Worm (Caenorhabditis elegans) whole organism, L4 larva: ENCODE results near the gene B0334.13.

Experiments
- F10B5.3 ChIP-seq: sonication (generic microtip); optimal IDR thresholded peaks from 2 replicates; lab custom pipeline; 2016; ENCODE audit warnings: mild to moderate bottlenecking, missing genetic modification characterization, missing compliant biosample characterization
- F37D6.2 ChIP-seq: sonication (generic microtip); optimal IDR thresholded peaks from 2 replicates; lab custom pipeline; 2016; ENCODE audit warnings: mild to moderate bottlenecking, missing genetic modification characterization, missing compliant biosample characterization
- F44E2.7 ChIP-seq: fragments of 200-800 bp; sonication (Bioruptor generic); IDR thresholded peaks from 2 replicates; pipeline ENCODE4 v2.1.2; 2022; ENCODE audit warnings: missing genetic modification characterization, missing compliant biosample characterization
- F49E8.2 ChIP-seq: sonication (generic microtip); optimal IDR thresholded peaks from 2 replicates; lab custom pipeline; 2016; ENCODE audit warnings: missing compliant biosample characterization, mild to moderate bottlenecking, missing genetic modification characterization, borderline replicate concordance
- Y105C5A.15 ChIP-seq: fragments of 200-800 bp; sonication (Bioruptor generic); IDR thresholded peaks from 2 replicates; pipeline ENCODE4 v1.3.6; 2022; ENCODE audit warnings: missing genetic modification characterization, missing compliant biosample characterization
- Y5F2A.4 ChIP-seq: fragments of 200-800 bp; sonication (Bioruptor generic); optimal IDR thresholded peaks from 2 replicates; lab custom pipeline; 2018; ENCODE audit warnings: mild to moderate bottlenecking, missing genetic modification characterization, missing compliant biosample characterization
- ZK546.5 ChIP-seq, 2 experiments: sonication (generic microtip); optimal IDR thresholded peaks; 2 replicates each; lab custom pipeline; 2017; ENCODE audit warnings: missing biosample characterization in 2 of 2, missing genetic modification characterization in 2 of 2
- aha-1 ChIP-seq: fragments of 150-350 bp; peaks from one replicate; lab custom pipeline; 2014; ENCODE audit warnings: missing biosample characterization, missing genetic modification characterization
- aly-2 ChIP-seq: sonication (generic microtip); optimal IDR thresholded peaks from 2 replicates; lab custom pipeline; 2018; ENCODE audit warnings: missing biosample characterization, missing genetic modification characterization
- arid-1 ChIP-seq: fragments of 200-800 bp; sonication (Bioruptor generic); conservative IDR thresholded peaks from 2 replicates; pipeline ENCODE4 v1.3.6; 2022; ENCODE audit warnings: missing genetic modification reagents, missing genetic modification characterization, missing compliant biosample characterization
- attf-4 ChIP-seq: sonication (generic microtip); optimal IDR thresholded peaks from 3 replicates; lab custom pipeline; 2017; ENCODE audit warnings: missing biosample characterization, missing genetic modification characterization
- ceh-28 ChIP-seq: fragments of 150-350 bp; optimal IDR thresholded peaks from 2 replicates; lab custom pipeline; 2014; ENCODE audit warnings: missing biosample characterization, missing genetic modification reagents, missing genetic modification characterization
- ceh-44 ChIP-seq: fragments of 200-800 bp; sonication (Bioruptor generic); IDR thresholded peaks from 2 replicates; pipeline ENCODE4 v1.3.6; 2022; ENCODE audit warnings: missing genetic modification reagents, missing genetic modification characterization, missing compliant biosample characterization
- ces-1 ChIP-seq: fragments of 150-350 bp; sonication (generic microtip); optimal IDR thresholded peaks from 4 replicates; lab custom pipeline; 2014; ENCODE audit warnings: missing biosample characterization, missing genetic modification reagents, missing genetic modification characterization
- daf-8 ChIP-seq: fragments of 200-800 bp; sonication (Bioruptor generic); IDR thresholded peaks from 2 replicates; pipeline ENCODE4 v1.3.6; 2022; ENCODE audit warnings: missing genetic modification characterization, missing compliant biosample characterization
- dmd-6 ChIP-seq: fragments of 200-800 bp; sonication (Bioruptor generic); IDR thresholded peaks from 2 replicates; pipeline ENCODE4 v1.3.6; 2022; ENCODE audit warnings: missing genetic modification reagents, missing genetic modification characterization, missing compliant biosample characterization
- duxl-1 ChIP-seq: sonication (generic microtip); optimal IDR thresholded peaks from 2 replicates; lab custom pipeline; 2016; ENCODE audit warnings: mild to moderate bottlenecking, missing genetic modification characterization, moderate library complexity, missing compliant biosample characterization; ENCODE audit not compliant: poor library complexity
- dve-1 ChIP-seq: sonication (generic microtip); optimal IDR thresholded peaks from 2 replicates; lab custom pipeline; 2017; ENCODE audit warnings: antibody characterized with exemption, mild to moderate bottlenecking, missing genetic modification characterization, missing compliant biosample characterization; ENCODE audit not compliant: insufficient read depth
- egl-43 ChIP-seq: fragments of 200-800 bp; sonication (Bioruptor generic); IDR thresholded peaks from 2 replicates; pipeline ENCODE4 v1.3.6; 2022; ENCODE audit warnings: missing genetic modification reagents, missing genetic modification characterization, missing compliant biosample characterization
- fkh-10 ChIP-seq: fragments of 150-350 bp; optimal IDR thresholded peaks from 2 replicates; lab custom pipeline; 2014; ENCODE audit warnings: missing biosample characterization, missing genetic modification reagents, missing genetic modification characterization
- hlh-11 ChIP-seq: fragments of 200-800 bp; sonication (Bioruptor generic); optimal IDR thresholded peaks from 2 replicates; lab custom pipeline; 2018; ENCODE audit warnings: mild to moderate bottlenecking, missing genetic modification characterization, missing compliant biosample characterization
- jun-1 ChIP-seq: fragments of 150-350 bp; optimal IDR thresholded peaks from 2 replicates; lab custom pipeline; 2014; ENCODE audit warnings: missing biosample characterization, missing genetic modification reagents, missing genetic modification characterization
- lim-7 ChIP-seq: fragments of 200-800 bp; sonication (Bioruptor generic); IDR thresholded peaks from 2 replicates; pipeline ENCODE4 v1.3.6; 2022; ENCODE audit warnings: missing genetic modification characterization, missing compliant biosample characterization
- lin-1 ChIP-seq: fragments of 200-800 bp; sonication (Bioruptor generic); IDR thresholded peaks from 2 replicates; pipeline ENCODE4 v1.3.6; 2022; ENCODE audit warnings: missing genetic modification reagents, missing genetic modification characterization, missing compliant biosample characterization
- lin-29 ChIP-seq: fragments of 200-800 bp; sonication (Bioruptor generic); IDR thresholded peaks from 2 replicates; pipeline ENCODE4 v1.3.6; 2022; ENCODE audit warnings: missing genetic modification reagents, missing genetic modification characterization, missing compliant biosample characterization
- lir-3 ChIP-seq: sonication (generic microtip); optimal IDR thresholded peaks from 2 replicates; lab custom pipeline; 2016; ENCODE audit warnings: mild to moderate bottlenecking, missing genetic modification characterization, missing compliant biosample characterization
- madf-5 ChIP-seq, 2 experiments: fragments of 200-800 bp; sonication (Bioruptor generic); IDR thresholded peaks; 2 replicates each; pipeline ENCODE4 v1.3.6; 2022; ENCODE audit warnings: missing compliant biosample characterization in 2 of 2, missing genetic modification characterization in 2 of 2
- madf-9 ChIP-seq: fragments of 200-800 bp; sonication (Bioruptor generic); conservative IDR thresholded peaks from 2 replicates; pipeline ENCODE4 v1.3.6; 2022; ENCODE audit warnings: missing genetic modification reagents, missing genetic modification characterization, missing compliant biosample characterization
- mdl-1 ChIP-seq, 2 experiments: fragments of 150-350 bp in 1 of 2; sonication (generic microtip) in 1 of 2; optimal IDR thresholded peaks; 2 replicates each; lab custom pipeline; 2014 to 2017; ENCODE audit warnings: missing biosample characterization in 2 of 2, missing genetic modification characterization in 2 of 2
- mep-1 ChIP-seq: fragments of 150-350 bp; sonication (generic microtip); optimal IDR thresholded peaks from 3 replicates; lab custom pipeline; 2014; ENCODE audit warnings: missing biosample characterization, missing genetic modification characterization
- mes-2 ChIP-seq: sonication (generic microtip); optimal IDR thresholded peaks from 2 replicates; lab custom pipeline; 2016; ENCODE audit warnings: missing genotype, mild to moderate bottlenecking, missing genetic modification characterization, missing compliant biosample characterization; ENCODE audit not compliant: poor library complexity, severe bottlenecking
- nhr-10 ChIP-seq: fragments of 150-350 bp; optimal IDR thresholded peaks from 2 replicates; lab custom pipeline; 2014; ENCODE audit warnings: missing biosample characterization, missing genetic modification characterization
- nhr-11 ChIP-seq: fragments of 150-350 bp; optimal IDR thresholded peaks from 2 replicates; lab custom pipeline; 2014; ENCODE audit warnings: missing biosample characterization, missing genetic modification characterization
- nhr-111 ChIP-seq: fragments of 200-800 bp; sonication (Bioruptor generic); optimal IDR thresholded peaks from 2 replicates; lab custom pipeline; 2018; ENCODE audit warnings: mild to moderate bottlenecking, missing genetic modification characterization, missing compliant biosample characterization
- nhr-25 ChIP-seq: sonication (generic microtip); optimal IDR thresholded peaks from 2 replicates; lab custom pipeline; 2017; ENCODE audit warnings: missing genetic modification characterization, mild to moderate bottlenecking, missing compliant biosample characterization, antibody characterized with exemption, moderate library complexity, borderline replicate concordance; ENCODE audit not compliant: insufficient read depth
- nhr-6 ChIP-seq: fragments of 150-350 bp; optimal IDR thresholded peaks from 2 replicates; lab custom pipeline; 2014; ENCODE audit warnings: missing biosample characterization, missing genetic modification characterization
- pha-4 ChIP-seq, 2 experiments: fragments of 150-350 bp in 1 of 2; fragments of 200-800 bp in 1 of 2; sonication (Bioruptor generic) in 1 of 2; IDR thresholded peaks in 1 of 2; optimal IDR thresholded peaks in 1 of 2; 2 replicates each; pipeline versions ENCODE4 v1.3.6 to Lab custom; 2014 to 2022; ENCODE audit warnings: missing genetic modification characterization in 2 of 2, missing genetic modification reagents in 2 of 2, missing biosample characterization in 1 of 2, missing compliant biosample characterization in 1 of 2
- php-3 ChIP-seq: fragments of 200-800 bp; sonication (Bioruptor generic); IDR thresholded peaks from 2 replicates; pipeline ENCODE4 v1.3.6; 2022; ENCODE audit warnings: missing genetic modification reagents, missing genetic modification characterization, missing compliant biosample characterization
- saeg-2 ChIP-seq: fragments of 200-800 bp; sonication (Bioruptor generic); IDR thresholded peaks from 2 replicates; pipeline ENCODE4 v1.3.6; 2022; ENCODE audit warnings: missing genetic modification reagents, missing genetic modification characterization, missing compliant biosample characterization
- sdz-12 ChIP-seq: fragments of 200-800 bp; sonication (Bioruptor generic); optimal IDR thresholded peaks from 2 replicates; lab custom pipeline; 2018; ENCODE audit warnings: mild to moderate bottlenecking, missing genetic modification characterization, missing compliant biosample characterization
- set-16 ChIP-seq: fragments of 200-800 bp; sonication (Bioruptor generic); IDR thresholded peaks from 2 replicates; pipeline ENCODE4 v1.3.6; 2022; ENCODE audit warnings: missing genetic modification reagents, missing genetic modification characterization, missing compliant biosample characterization
- skn-1 ChIP-seq: fragments of 150-350 bp; optimal IDR thresholded peaks from 2 replicates; lab custom pipeline; 2014; ENCODE audit warnings: missing biosample characterization, missing genetic modification characterization
- snpc-1.2 ChIP-seq: fragments of 200-800 bp; sonication (Bioruptor generic); IDR thresholded peaks from 2 replicates; pipeline ENCODE4 v1.3.6; 2022; ENCODE audit warnings: missing genetic modification reagents, missing genetic modification characterization, missing compliant biosample characterization
- spr-1 ChIP-seq: sonication (generic microtip); optimal IDR thresholded peaks from 2 replicates; lab custom pipeline; 2016; ENCODE audit warnings: mild to moderate bottlenecking, missing genetic modification characterization, missing compliant biosample characterization
- unc-39 ChIP-seq: sonication (generic microtip); optimal IDR thresholded peaks from 2 replicates; lab custom pipeline; 2017; ENCODE audit warnings: missing biosample characterization, missing genetic modification characterization
- vab-7 ChIP-seq: fragments of 200-800 bp; sonication (Bioruptor generic); IDR thresholded peaks from 2 replicates; pipeline ENCODE4 v1.3.6; 2022; ENCODE audit warnings: missing genetic modification reagents, missing genetic modification characterization, missing compliant biosample characterization
- zip-2 ChIP-seq: fragments of 150-350 bp; optimal IDR thresholded peaks from 2 replicates; lab custom pipeline; 2014; ENCODE audit warnings: missing biosample characterization, missing genetic modification characterization
- ztf-7 ChIP-seq: fragments of 150-350 bp; optimal IDR thresholded peaks from 2 replicates; lab custom pipeline; 2014; ENCODE audit warnings: missing biosample characterization, missing genetic modification characterization

Gene B0334.13

DNA sequence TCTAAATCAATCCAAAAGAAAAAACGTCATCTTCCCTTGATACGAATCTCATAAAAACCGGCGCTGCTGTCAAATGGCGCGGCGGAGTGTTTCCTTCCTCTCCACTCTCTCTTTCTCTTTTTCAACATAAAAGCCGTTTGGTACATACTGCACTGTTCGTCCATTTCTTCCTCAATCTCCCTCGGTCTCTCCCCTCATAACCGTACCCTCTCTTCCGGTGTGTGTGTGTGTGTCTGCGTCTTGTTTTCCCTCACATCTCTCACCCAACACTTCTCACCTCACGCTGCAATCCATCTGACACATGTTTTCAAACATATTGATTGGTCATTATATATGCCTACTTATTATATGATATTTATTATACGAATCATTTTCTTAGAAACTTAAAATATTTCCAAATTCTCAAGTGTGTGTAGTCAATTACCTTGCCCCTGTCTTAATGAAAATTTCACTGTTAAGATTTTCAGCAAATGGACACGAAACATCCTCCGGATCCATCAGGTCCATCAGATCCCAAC lies 23.6 kb upstream of the B0334.13 start, which contains the start of the genes aars-1 and rga-1 (continued):
- TF ChIP-seq F37D6.2 (tag; lab: Kevin White, UChicago) (no peak), F44E2.7 (GFP tag; lab: Robert Waterston, UW) (no peak), mes-2 (peak; percentile 79), php-3 (GFP tag; lab: Robert Waterston, UW) (peak; percentile 74), nhr-111 (GFP tag; lab: Kevin White, UChicago) (no peak), vab-7 (GFP tag; lab: Robert Waterston, UW) (no peak), saeg-2 (0 out of 2 replicates have a peak, but pooled peaks have one; percentile 23), snpc-1.2 (no peak), pha-4 (GFP tag; IDR thresholded peaks at IDR 0.05; lab: Robert Waterston, UW) (peak; percentile 65; the same call in 1 of the 2 replicates), pha-4 (tag; optimal IDR thresholded peaks at IDR 0.05; lab: Kevin White, UChicago) (no peak), ceh-28 (tag; lab: Kevin White, UChicago) (peak; percentile 11), ces-1 (GFP tag; lab: Kevin White, UChicago) (no peak), ztf-7 (no peak), daf-8 (GFP tag; lab: Robert Waterston, UW) (no peak), madf-5 (GFP tag; IDR thresholded peaks at IDR 0.05; lab: Robert Waterston, UW) (no peak), lim-7 (no peak), aly-2 (tag; lab: Kevin White, UChicago) (no peak), zip-2 (peak; percentile 54), dmd-6 (GFP tag; lab: Robert Waterston, UW) (peak; percentile 81), madf-9 (no peak), spr-1 (peak; percentile 60), Y5F2A.4 (GFP tag; lab: Kevin White, UChicago) (no peak)

DNA sequence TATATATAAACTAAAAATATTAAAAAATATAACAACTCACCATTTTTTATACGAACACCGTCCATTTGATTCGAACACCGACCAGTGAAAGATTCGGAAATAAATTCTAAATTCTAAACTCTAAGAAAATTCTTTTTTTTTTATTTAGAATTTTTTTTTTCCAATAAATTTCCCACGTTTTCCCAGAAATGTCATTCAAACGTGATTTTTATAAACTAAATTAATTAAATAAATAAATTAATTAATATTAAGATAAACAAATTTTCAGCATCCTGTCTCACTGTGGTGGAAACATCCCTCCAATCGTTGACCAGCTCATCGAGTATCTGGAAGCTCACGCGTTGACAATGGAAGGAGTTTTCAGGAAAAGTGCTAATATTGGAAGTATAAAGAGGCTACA lies 20.6 kb upstream of the B0334.13 start, which contains the start of gene klp-17:
Gene klp-17, minus strand, starts transcription at position 101 of the 400 bp plus-strand sequence.
- TF ChIP-seq lin-1 (GFP tag; lab: Robert Waterston, UW) (no peak), mdl-1 (tag; optimal IDR thresholded peaks at IDR 0.05; lab: Kevin White, UChicago) (no peak), lir-3 (tag; lab: Kevin White, UChicago) (no peak), nhr-25 (tag; lab: Kevin White, UChicago) (no peak), dmd-6 (GFP tag; lab: Robert Waterston, UW) (no peak), jun-1 (tag; lab: Kevin White, UChicago) (no peak), aha-1 (no peak), madf-5 (GFP tag; IDR thresholded peaks at IDR 0.05; lab: Robert Waterston, UW) (no peak), set-16 (GFP tag; lab: Robert Waterston, UW) (no peak), attf-4 (tag; lab: Kevin White, UChicago) (no peak), Y5F2A.4 (GFP tag; lab: Kevin White, UChicago) (no peak), F49E8.2 (tag; lab: Kevin White, UChicago) (no peak), ceh-44 (GFP tag; lab: Robert Waterston, UW) (no peak), hlh-11 (no peak), mep-1 (tag; lab: Kevin White, UChicago) (no peak), nhr-10 (tag; lab: Kevin White, UChicago) (no peak)
- TF ChIP-seq, all 104 proteins: peak for 0

DNA sequence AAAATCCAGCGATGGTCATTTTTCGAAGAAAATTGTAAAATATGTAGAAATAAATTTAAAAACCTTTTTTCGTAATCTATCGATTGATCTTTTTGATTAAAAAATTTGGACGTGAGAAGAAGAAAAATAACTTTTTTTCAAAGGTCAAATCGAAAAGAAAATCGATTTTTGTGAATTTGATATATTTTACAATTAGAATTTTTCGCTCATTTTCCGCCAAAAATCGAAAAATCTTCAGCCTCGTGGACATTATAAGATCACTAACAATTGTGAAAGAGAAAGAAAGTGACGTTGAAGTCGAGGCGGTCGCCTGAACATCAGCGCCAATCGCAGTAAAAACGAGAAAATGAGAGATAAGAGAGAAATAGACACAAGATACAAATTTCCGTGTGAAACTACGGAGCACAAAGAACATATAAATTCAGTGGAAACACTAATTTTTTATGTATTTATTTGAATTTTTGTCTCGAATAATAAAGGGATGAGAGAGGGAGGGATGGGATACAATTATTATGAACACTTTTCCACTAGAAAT lies 18.5 kb upstream of the B0334.13 start, which contains the start of gene cisd-1:
Gene cisd-1, minus strand, starts transcription at position 51 of the 535 bp plus-strand sequence.
- TF ChIP-seq arid-1 (GFP tag; lab: Robert Waterston, UW): no peak
- TF ChIP-seq F10B5.3 (tag; lab: Kevin White, UChicago): no peak
- TF ChIP-seq lin-29: no peak
- peak; percentile 7 for TF ChIP-seq dve-1 (tag; lab: Kevin White, UChicago)
- no peak for TF ChIP-seq nhr-11
- no peak for TF ChIP-seq nhr-6 (tag; lab: Kevin White, UChicago)
- TF ChIP-seq fkh-10 (GFP tag; lab: Kevin White, UChicago): no peak
- no peak for TF ChIP-seq skn-1
- TF ChIP-seq ZK546.5 (tag; optimal IDR thresholded peaks at IDR 0.05; lab: Kevin White, UChicago): no peak
- no peak for TF ChIP-seq duxl-1
- no peak for TF ChIP-seq Y105C5A.15 (GFP tag; lab: Robert Waterston, UW)
- TF ChIP-seq unc-39 (tag; lab: Kevin White, UChicago): no peak
- TF ChIP-seq egl-43 (GFP tag; lab: Robert Waterston, UW): no peak
- no peak for TF ChIP-seq php-3 (GFP tag; lab: Robert Waterston, UW)
- no peak for TF ChIP-seq sdz-12
